Worm (Caenorhabditis elegans): ENCODE measurements around the gene rpb-12.

Gene rpb-12

ce11 chrIV:9114078-9114477 lies 32.6 kb downstream of the rpb-12 start:
- no peak for TF ChIP-seq mep-1 (tag; optimal IDR thresholded peaks at IDR 0.05)
- no peak for TF ChIP-seq sem-2 (GFP tag; optimal IDR thresholded peaks at IDR 0.05)
- no peak for TF ChIP-seq ceh-43 (GFP tag; optimal IDR thresholded peaks at IDR 0.05)
- TF ChIP-seq flh-1 (GFP tag; optimal IDR thresholded peaks at IDR 0.05) = no peak
- TF ChIP-seq blmp-1 (tag; optimal IDR thresholded peaks at IDR 0.05) = no peak
- TF ChIP-seq ztf-11 (tag; optimal IDR thresholded peaks at IDR 0.05) = no peak
- TF ChIP-seq ceh-39 (tag; optimal IDR thresholded peaks at IDR 0.05) = no peak
- no peak for TF ChIP-seq unc-62 (GFP tag; optimal IDR thresholded peaks at IDR 0.05)
- TF ChIP-seq pha-4 (tag; optimal IDR thresholded peaks at IDR 0.05) = no peak
- TF ChIP-seq cnd-1 (tag; optimal IDR thresholded peaks at IDR 0.05) = no peak
- TF ChIP-seq elt-3 (tag; optimal IDR thresholded peaks at IDR 0.05) = no peak
- no peak for TF ChIP-seq snpc-4 (tag; optimal IDR thresholded peaks at IDR 0.05)
- no peak for TF ChIP-seq bed-3 (GFP tag; optimal IDR thresholded peaks at IDR 0.05)
- TF ChIP-seq lin-13 (tag; optimal IDR thresholded peaks at IDR 0.05) = no peak
- no peak for TF ChIP-seq ces-1 (GFP tag; optimal IDR thresholded peaks at IDR 0.05)

- TF ChIP-seq nhr-2 (tag; optimal IDR thresholded peaks at IDR 0.05) (no peak), nhr-237 (tag; optimal IDR thresholded peaks at IDR 0.05) (no peak), drap-1 (GFP tag; optimal IDR thresholded peaks at IDR 0.05) (no peak), pha-4 (tag; optimal IDR thresholded peaks at IDR 0.05) (no peak), blmp-1 (tag; optimal IDR thresholded peaks at IDR 0.05) (peak; percentile 39), unc-39 (tag; optimal IDR thresholded peaks at IDR 0.05) (no peak), cnd-1 (tag; optimal IDR thresholded peaks at IDR 0.05) (no peak), nhr-76 (tag; optimal IDR thresholded peaks at IDR 0.05) (no peak)
Measured at ce11 chrIV:9112019-9112418, 34.6 kb downstream of the rpb-12 start.

- TF ChIP-seq sem-2 (GFP tag; optimal IDR thresholded peaks at IDR 0.05) = no peak
- TF ChIP-seq tbx-8 (GFP tag; optimal IDR thresholded peaks at IDR 0.05) = no peak
- TF ChIP-seq unc-120 (tag; optimal IDR thresholded peaks at IDR 0.05; ENCODE audit: poor library complexity, severe bottlenecking) = no peak
- TF ChIP-seq nhr-12 (tag; optimal IDR thresholded peaks at IDR 0.05) = no peak
- TF ChIP-seq ces-1 (GFP tag; optimal IDR thresholded peaks at IDR 0.05) = no peak
- TF ChIP-seq lin-13 (tag; optimal IDR thresholded peaks at IDR 0.05) = no peak
- no peak for TF ChIP-seq elt-1 (tag; optimal IDR thresholded peaks at IDR 0.05; ENCODE audit: borderline replicate concordance, insufficient read depth)
- no peak for TF ChIP-seq ztf-11 (tag; optimal IDR thresholded peaks at IDR 0.05)
- TF ChIP-seq ham-2 (GFP tag; optimal IDR thresholded peaks at IDR 0.05) = no peak
- TF ChIP-seq snpc-4 (tag; optimal IDR thresholded peaks at IDR 0.05) = no peak
- TF ChIP-seq flh-1 (GFP tag; optimal IDR thresholded peaks at IDR 0.05) = no peak
Measured at ce11 chrIV:9108631-9109030, 38.0 kb downstream of the rpb-12 start, which contains the start of gene aly-1. Gene aly-1 (plus strand): TSS chrIV:9108931.

ce11 chrIV:9107464-9107863 lies 39.2 kb downstream of the rpb-12 start:
- peak; percentile 46 for TF ChIP-seq lin-32 (GFP tag; optimal IDR thresholded peaks at IDR 0.05)
- TF ChIP-seq nhr-237 (tag; optimal IDR thresholded peaks at IDR 0.05) = peak; percentile 48
- peak; percentile 100 for TF ChIP-seq hlh-1 (tag; optimal IDR thresholded peaks at IDR 0.05)
- TF ChIP-seq mep-1 (tag; optimal IDR thresholded peaks at IDR 0.05) = peak; percentile 83
- peak; percentile 17 for TF ChIP-seq cnd-1 (tag; optimal IDR thresholded peaks at IDR 0.05)
- TF ChIP-seq nhr-12 (tag; optimal IDR thresholded peaks at IDR 0.05) = no peak
- TF ChIP-seq lin-13 (tag; optimal IDR thresholded peaks at IDR 0.05) = peak; percentile 32
- TF ChIP-seq ceh-39 (tag; optimal IDR thresholded peaks at IDR 0.05) = peak; percentile 50
- peak; percentile 52 for TF ChIP-seq ces-1 (GFP tag; optimal IDR thresholded peaks at IDR 0.05)
- TF ChIP-seq unc-62 (GFP tag; optimal IDR thresholded peaks at IDR 0.05) = peak; percentile 4
- TF ChIP-seq flh-1 (GFP tag; optimal IDR thresholded peaks at IDR 0.05) = no peak
- TF ChIP-seq unc-120 (tag; optimal IDR thresholded peaks at IDR 0.05; ENCODE audit: poor library complexity, severe bottlenecking) = peak; percentile 27
- no peak for TF ChIP-seq unc-39 (tag; optimal IDR thresholded peaks at IDR 0.05)
- no peak for TF ChIP-seq bed-3 (GFP tag; optimal IDR thresholded peaks at IDR 0.05)
- no peak for TF ChIP-seq sem-2 (GFP tag; optimal IDR thresholded peaks at IDR 0.05)
- TF ChIP-seq mab-5 (tag; optimal IDR thresholded peaks at IDR 0.05) = no peak
- no peak for TF ChIP-seq nhr-2 (tag; optimal IDR thresholded peaks at IDR 0.05)
- peak; percentile 24 for TF ChIP-seq lsy-2 (tag; optimal IDR thresholded peaks at IDR 0.05)
- TF ChIP-seq pha-4 (tag; optimal IDR thresholded peaks at IDR 0.05) = peak; percentile 77
- TF ChIP-seq ham-2 (GFP tag; optimal IDR thresholded peaks at IDR 0.05) = peak; percentile 80

All from whole organism, mixed stage, embryonic.